Fruit fly (Drosophila melanogaster) Kc167 (cell line): ENCODE results near the gene CG13692.

ENCODE experiments used
- Sin3A ChIP-seq: fragments of >200 bp; optimal IDR thresholded peaks from 2 replicates; lab custom pipeline; 2018; ENCODE audit warnings: missing external identifiers
- ttk ChIP-seq: sonication (Bioruptor generic); optimal IDR thresholded peaks from 2 replicates; lab custom pipeline; 2017; ENCODE audit warnings: missing external identifiers

DNA sequence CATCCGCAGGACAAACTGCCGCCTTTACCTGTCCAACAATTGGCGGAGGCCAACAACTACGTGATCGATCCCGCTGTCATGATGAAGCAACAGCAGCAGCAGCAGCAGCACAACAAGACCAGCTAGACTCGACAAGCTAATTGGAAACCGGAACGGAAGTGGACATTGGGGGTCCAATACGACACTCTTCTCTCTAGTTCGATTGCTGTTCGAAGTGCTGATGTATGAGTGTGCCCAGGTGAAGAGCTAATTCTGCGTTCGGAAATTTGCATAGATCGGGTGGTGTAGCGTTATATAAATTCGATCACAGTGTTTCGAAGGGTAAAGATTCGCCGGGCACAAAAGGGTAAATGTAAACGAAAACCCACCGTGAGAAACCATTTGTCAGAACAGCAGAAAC lies 25.6 kb downstream of the CG13692 start:
- TF ChIP-seq ttk (lab: Kevin White, UChicago) (no peak), Sin3A (lab: Kevin White, UChicago) (no peak)
